Worm (Caenorhabditis elegans): ENCODE results near the gene ptr-19.

ce11 chrIII:10819778-10820177 is 38.1 kb downstream of the ptr-19 start:
- TF ChIP-seq unc-86 (tag; optimal IDR thresholded peaks at IDR 0.05) (no peak), pqm-1 (tag; optimal IDR thresholded peaks at IDR 0.05) (no peak), snpc-4 (tag; optimal IDR thresholded peaks at IDR 0.05) (no peak), nhr-85 (tag) (no peak), elt-3 (tag; optimal IDR thresholded peaks at IDR 0.05) (no peak), lin-39 (tag; optimal IDR thresholded peaks at IDR 0.05) (no peak), ztf-11 (tag; optimal IDR thresholded peaks at IDR 0.05) (no peak), hlh-4 (tag; optimal IDR thresholded peaks at IDR 0.05) (no peak), alr-1 (tag; optimal IDR thresholded peaks at IDR 0.05; ENCODE audit: borderline replicate concordance) (no peak), ets-5 (GFP tag; IDR thresholded peaks at IDR 0.05) (no peak), dpl-1 (GFP tag; optimal IDR thresholded peaks at IDR 0.05) (no peak), tbx-2 (tag; optimal IDR thresholded peaks at IDR 0.05) (peak; percentile 40)
